Worm (Caenorhabditis elegans) whole organism, L4 larva: Measurements from ENCODE around the gene ZK596.3.
A peak's percentile ranks its signal among the peaks of the same experiment; 100 is the strongest.

Experiments
- D1046.2 ChIP-seq: fragments of 200-800 bp; sonication (Bioruptor generic); IDR thresholded peaks from 2 replicates; pipeline ENCODE4 v1.3.6; 2022; ENCODE audit warnings: missing genetic modification characterization, missing compliant biosample characterization
- F49E8.2 ChIP-seq: sonication (generic microtip); optimal IDR thresholded peaks from 2 replicates; lab custom pipeline; 2016; ENCODE audit warnings: missing compliant biosample characterization, mild to moderate bottlenecking, missing genetic modification characterization, borderline replicate concordance
- Y105C5A.15 ChIP-seq: fragments of 200-800 bp; sonication (Bioruptor generic); IDR thresholded peaks from 2 replicates; pipeline ENCODE4 v1.3.6; 2022; ENCODE audit warnings: missing genetic modification characterization, missing compliant biosample characterization
- Y5F2A.4 ChIP-seq: fragments of 200-800 bp; sonication (Bioruptor generic); optimal IDR thresholded peaks from 2 replicates; lab custom pipeline; 2018; ENCODE audit warnings: mild to moderate bottlenecking, missing genetic modification characterization, missing compliant biosample characterization
- aha-1 ChIP-seq: fragments of 150-350 bp; peaks from one replicate; lab custom pipeline; 2014; ENCODE audit warnings: missing biosample characterization, missing genetic modification characterization
- ces-1 ChIP-seq: fragments of 150-350 bp; sonication (generic microtip); optimal IDR thresholded peaks from 4 replicates; lab custom pipeline; 2014; ENCODE audit warnings: missing biosample characterization, missing genetic modification reagents, missing genetic modification characterization
- daf-12 ChIP-seq: fragments of 150-350 bp; optimal IDR thresholded peaks from 2 replicates; lab custom pipeline; 2014; ENCODE audit warnings: missing biosample characterization, missing genetic modification reagents, missing genetic modification characterization
- daf-16 ChIP-seq, 3 experiments: sonication (generic microtip); optimal IDR thresholded peaks; 2 replicates each; lab custom pipeline; 2016 to 2017; ENCODE audit warnings: missing genetic modification characterization in 3 of 3, missing genetic modification reagents in 3 of 3, mild to moderate bottlenecking in 2 of 3, missing compliant biosample characterization in 2 of 3, missing biosample characterization in 1 of 3, moderate library complexity in 1 of 3
- dve-1 ChIP-seq: sonication (generic microtip); optimal IDR thresholded peaks from 2 replicates; lab custom pipeline; 2017; ENCODE audit warnings: antibody characterized with exemption, mild to moderate bottlenecking, missing genetic modification characterization, missing compliant biosample characterization; ENCODE audit not compliant: insufficient read depth
- gei-8 ChIP-seq: fragments of 200-800 bp; sonication (Bioruptor generic); optimal IDR thresholded peaks from 2 replicates; lab custom pipeline; 2018; ENCODE audit warnings: mild to moderate bottlenecking, missing genetic modification characterization, missing compliant biosample characterization
- hif-1 ChIP-seq, 2 experiments: sonication (generic microtip); optimal IDR thresholded peaks; 2 replicates each; lab custom pipeline; 2016 to 2017; ENCODE audit warnings: missing compliant biosample characterization in 2 of 2, missing genetic modification characterization in 2 of 2, missing genetic modification reagents in 2 of 2, missing genotype in 2 of 2, mild to moderate bottlenecking in 1 of 2
- hlh-11 ChIP-seq: fragments of 200-800 bp; sonication (Bioruptor generic); optimal IDR thresholded peaks from 2 replicates; lab custom pipeline; 2018; ENCODE audit warnings: mild to moderate bottlenecking, missing genetic modification characterization, missing compliant biosample characterization
- hlh-30 ChIP-seq: sonication (generic microtip); optimal IDR thresholded peaks from 2 replicates; lab custom pipeline; 2017; ENCODE audit warnings: antibody characterized with exemption, mild to moderate bottlenecking, missing genetic modification characterization, missing compliant biosample characterization; ENCODE audit not compliant: insufficient read depth
- lsy-2 ChIP-seq, 2 experiments: fragments of 150-350 bp in 1 of 2; sonication (generic microtip) in 1 of 2; optimal IDR thresholded peaks; 2 replicates each; lab custom pipeline; 2014 to 2017; ENCODE audit warnings: missing biosample characterization in 2 of 2, missing genetic modification characterization in 2 of 2
- madf-5 ChIP-seq, 2 experiments: fragments of 200-800 bp; sonication (Bioruptor generic); IDR thresholded peaks; 2 replicates each; pipeline ENCODE4 v1.3.6; 2022; ENCODE audit warnings: missing compliant biosample characterization in 2 of 2, missing genetic modification characterization in 2 of 2
- mdl-1 ChIP-seq, 2 experiments: fragments of 150-350 bp in 1 of 2; sonication (generic microtip) in 1 of 2; optimal IDR thresholded peaks; 2 replicates each; lab custom pipeline; 2014 to 2017; ENCODE audit warnings: missing biosample characterization in 2 of 2, missing genetic modification characterization in 2 of 2
- mep-1 ChIP-seq: fragments of 150-350 bp; sonication (generic microtip); optimal IDR thresholded peaks from 3 replicates; lab custom pipeline; 2014; ENCODE audit warnings: missing biosample characterization, missing genetic modification characterization
- mes-2 ChIP-seq: sonication (generic microtip); optimal IDR thresholded peaks from 2 replicates; lab custom pipeline; 2016; ENCODE audit warnings: missing genotype, mild to moderate bottlenecking, missing genetic modification characterization, missing compliant biosample characterization; ENCODE audit not compliant: poor library complexity, severe bottlenecking
- nhr-28 ChIP-seq: fragments of 150-350 bp; optimal IDR thresholded peaks from 2 replicates; lab custom pipeline; 2014; ENCODE audit warnings: missing biosample characterization, missing genetic modification characterization
- nhr-6 ChIP-seq: fragments of 150-350 bp; optimal IDR thresholded peaks from 2 replicates; lab custom pipeline; 2014; ENCODE audit warnings: missing biosample characterization, missing genetic modification characterization
- pha-4 ChIP-seq, 2 experiments: fragments of 150-350 bp in 1 of 2; fragments of 200-800 bp in 1 of 2; sonication (Bioruptor generic) in 1 of 2; IDR thresholded peaks in 1 of 2; optimal IDR thresholded peaks in 1 of 2; 2 replicates each; pipeline versions ENCODE4 v1.3.6 to Lab custom; 2014 to 2022; ENCODE audit warnings: missing genetic modification characterization in 2 of 2, missing genetic modification reagents in 2 of 2, missing biosample characterization in 1 of 2, missing compliant biosample characterization in 1 of 2
- zip-2 ChIP-seq: fragments of 150-350 bp; optimal IDR thresholded peaks from 2 replicates; lab custom pipeline; 2014; ENCODE audit warnings: missing biosample characterization, missing genetic modification characterization

ZK596.3 gene

DNA sequence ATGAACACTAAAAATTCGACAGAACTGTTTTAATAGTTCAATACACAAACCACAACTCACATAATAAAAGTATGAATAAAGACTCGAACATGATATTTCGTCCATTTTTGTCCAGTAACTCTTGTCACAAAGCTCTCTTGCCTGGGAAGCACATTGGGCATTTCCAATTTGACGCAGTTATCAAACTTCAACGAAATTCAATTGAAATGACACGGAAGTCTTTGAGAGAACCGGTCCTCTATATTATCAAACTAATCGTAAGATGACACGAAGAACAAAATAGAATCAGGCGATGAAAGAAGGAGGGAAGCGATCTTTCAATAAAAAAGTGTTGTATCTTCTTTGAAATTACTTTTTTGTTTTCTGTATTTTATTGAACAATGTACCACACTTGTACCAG is 49.1 kb downstream of the ZK596.3 start, which contains the start of gene T11G6.3 (continued):
- TF ChIP-seq daf-12 (tag; lab: Kevin White, UChicago) (no peak), Y5F2A.4 (no peak), gei-8 (GFP tag; lab: Kevin White, UChicago) (no peak), Y105C5A.15 (no peak), madf-5 (GFP tag; IDR thresholded peaks at IDR 0.05; lab: Robert Waterston, UW) (no peak), ces-1 (no peak)

- peak; percentile 53 for TF ChIP-seq aha-1 (tag; lab: Kevin White, UChicago)
- TF ChIP-seq F49E8.2 (tag; lab: Kevin White, UChicago), result no peak
Measured at ce11 chrIV:10854042-10854441, 50.1 kb downstream of the ZK596.3 start.

ce11 chrIV:10852403-10852802 is 51.8 kb downstream of the ZK596.3 start:
- no peak for TF ChIP-seq ces-1
- peak in 1 of 2 experiments; percentile 57 for TF ChIP-seq lsy-2 (tag; optimal IDR thresholded peaks at IDR 0.05; lab: Kevin White, UChicago)
- no peak for TF ChIP-seq D1046.2 (GFP tag; lab: Robert Waterston, UW)
- peak; percentile 44 for TF ChIP-seq nhr-28 (tag; lab: Kevin White, UChicago)
- peak; percentile 26 for TF ChIP-seq nhr-6
- no peak for TF ChIP-seq hif-1 (tag; optimal IDR thresholded peaks at IDR 0.05; lab: Kevin White, UChicago)
- TF ChIP-seq mdl-1 (tag; optimal IDR thresholded peaks at IDR 0.05; lab: Kevin White, UChicago), result peak in 1 of 2 experiments; percentile 45
- peak; percentile 3 for TF ChIP-seq mes-2 (tag; lab: Kevin White, UChicago)
- peak; percentile 42 for TF ChIP-seq dve-1
- TF ChIP-seq hlh-30 (tag; lab: Kevin White, UChicago), result peak; percentile 4
- TF ChIP-seq mep-1 (tag; lab: Kevin White, UChicago), result peak; percentile 42
- TF ChIP-seq madf-5 (GFP tag; IDR thresholded peaks at IDR 0.05; lab: Robert Waterston, UW), result no peak
- TF ChIP-seq hlh-11 (tag; lab: Kevin White, UChicago), result peak; percentile 12
- no peak for TF ChIP-seq daf-16 (GFP tag; optimal IDR thresholded peaks at IDR 0.05; lab: Kevin White, UChicago)
- peak; percentile 35 for TF ChIP-seq daf-16 (tag; optimal IDR thresholded peaks at IDR 0.05; lab: Kevin White, UChicago)
- no peak for TF ChIP-seq pha-4 (GFP tag; IDR thresholded peaks at IDR 0.05; lab: Robert Waterston, UW)
- peak; percentile 19 for TF ChIP-seq pha-4 (tag; optimal IDR thresholded peaks at IDR 0.05; lab: Kevin White, UChicago)
- no peak for TF ChIP-seq zip-2
- TF ChIP-seq, all 104 proteins: peak for 11
